Worm (Caenorhabditis elegans): ENCODE results near the gene set-21.

set-21 gene

ce11 chrIV:4406054-4406539, 15.5 kb downstream of the set-21 start (continued):
- peak; percentile 16 for TF ChIP-seq skn-1 (tag; optimal IDR thresholded peaks at IDR 0.05)

ce11 chrIV:4407055-4407461, 16.4 kb downstream of the set-21 start:
- TF ChIP-seq nhr-23 (tag; optimal IDR thresholded peaks at IDR 0.05) (no peak), nhr-77 (tag; optimal IDR thresholded peaks at IDR 0.05) (no peak), nhr-76 (tag; optimal IDR thresholded peaks at IDR 0.05) (no peak), nhr-11 (tag; optimal IDR thresholded peaks at IDR 0.05) (no peak), ceh-16 (tag; optimal IDR thresholded peaks at IDR 0.05) (no peak), ceh-82 (tag; optimal IDR thresholded peaks at IDR 0.05) (no peak), fkh-2 (tag; optimal IDR thresholded peaks at IDR 0.05) (no peak), fkh-10 (GFP tag; optimal IDR thresholded peaks at IDR 0.05) (no peak), egl-27 (tag; optimal IDR thresholded peaks at IDR 0.05) (no peak), hmg-11 (tag; optimal IDR thresholded peaks at IDR 0.05) (no peak), ztf-11 (tag; optimal IDR thresholded peaks at IDR 0.05) (no peak), tbx-2 (tag; optimal IDR thresholded peaks at IDR 0.05) (no peak), R02D3.7 (tag; optimal IDR thresholded peaks at IDR 0.05) (no peak), nhr-237 (tag; optimal IDR thresholded peaks at IDR 0.05) (no peak), elt-2 (tag; optimal IDR thresholded peaks at IDR 0.05) (peak; percentile 80), lin-39 (tag; optimal IDR thresholded peaks at IDR 0.05) (no peak), pqm-1 (tag; optimal IDR thresholded peaks at IDR 0.05) (peak; percentile 88), sea-2 (GFP tag; optimal IDR thresholded peaks at IDR 0.05) (no peak), fos-1 (tag; optimal IDR thresholded peaks at IDR 0.05) (no peak), nhr-67 (tag; optimal IDR thresholded peaks at IDR 0.05) (no peak), aly-2 (tag; optimal IDR thresholded peaks at IDR 0.05) (no peak), mdl-1 (tag; optimal IDR thresholded peaks at IDR 0.05) (no peak), lsy-12 (tag; optimal IDR thresholded peaks at IDR 0.05) (no peak), snpc-4 (tag; optimal IDR thresholded peaks at IDR 0.05) (no peak), ceh-9 (tag; optimal IDR thresholded peaks at IDR 0.05) (no peak), nhr-12 (tag; optimal IDR thresholded peaks at IDR 0.05) (no peak), ZK546.5 (tag; optimal IDR thresholded peaks at IDR 0.05) (no peak), elt-1 (tag; optimal IDR thresholded peaks at IDR 0.05) (no peak), nhr-43 (tag; optimal IDR thresholded peaks at IDR 0.05; ENCODE audit: poor library complexity, severe bottlenecking) (no peak), zag-1 (tag; optimal IDR thresholded peaks at IDR 0.05) (no peak), mml-1 (tag; optimal IDR thresholded peaks at IDR 0.05) (no peak), egl-5 (tag; optimal IDR thresholded peaks at IDR 0.05) (no peak), pha-4 (tag; optimal IDR thresholded peaks at IDR 0.05) (peak; percentile 94), ama-1 (optimal IDR thresholded peaks at IDR 0.05) (peak; percentile 37), jun-1 (tag; optimal IDR thresholded peaks at IDR 0.05) (peak; percentile 47), skn-1 (tag; optimal IDR thresholded peaks at IDR 0.05) (no peak), unc-62 (GFP tag; optimal IDR thresholded peaks at IDR 0.05) (no peak), nfya-1 (tag; optimal IDR thresholded peaks at IDR 0.05; ENCODE audit: insufficient read depth) (peak; percentile 60), unc-39 (tag; optimal IDR thresholded peaks at IDR 0.05) (no peak), nhr-28 (tag; optimal IDR thresholded peaks at IDR 0.05) (no peak), nhr-25 (tag; optimal IDR thresholded peaks at IDR 0.05) (no peak), elt-3 (tag; optimal IDR thresholded peaks at IDR 0.05) (no peak), lin-15B (tag; optimal IDR thresholded peaks at IDR 0.05) (no peak), ztf-4 (tag; optimal IDR thresholded peaks at IDR 0.05) (no peak), ceh-28 (tag; optimal IDR thresholded peaks at IDR 0.05) (peak; percentile 19), daf-12 (tag; optimal IDR thresholded peaks at IDR 0.05) (no peak), eor-1 (tag; optimal IDR thresholded peaks at IDR 0.05) (no peak)

Data from whole organism, L3 larva.